Worm (Caenorhabditis elegans) whole organism, late embryonic: ENCODE data around the gene lys-8.

Experiments used
- ama-1 ChIP-seq: fragments of 150-350 bp; optimal IDR thresholded peaks from 2 replicates; lab custom pipeline; 2014
- ceh-19 ChIP-seq: fragments of 200-800 bp; sonication (Bioruptor generic); optimal IDR thresholded peaks from 2 replicates; lab custom pipeline; 2018; ENCODE audit warnings: mild to moderate bottlenecking, missing genetic modification characterization, missing compliant biosample characterization
- ceh-9 ChIP-seq: sonication (generic microtip); optimal IDR thresholded peaks from 2 replicates; lab custom pipeline; 2016; ENCODE audit warnings: mild to moderate bottlenecking, missing genetic modification characterization, inconsistent platforms, missing compliant biosample characterization
- sox-4 ChIP-seq: sonication (generic microtip); optimal IDR thresholded peaks from 2 replicates; lab custom pipeline; 2017; ENCODE audit warnings: mild to moderate bottlenecking, missing genetic modification characterization, inconsistent platforms, missing compliant biosample characterization
- unc-3 ChIP-seq, 2 experiments: fragments of 200-800 bp in 1 of 2; sonication (Bioruptor generic) in 1 of 2; sonication (generic microtip) in 1 of 2; conservative IDR thresholded peaks in 1 of 2; optimal IDR thresholded peaks in 1 of 2; 2 replicates each; pipeline versions ENCODE4 v1.3.6 to Lab custom; 2016 to 2022; ENCODE audit warnings: missing compliant biosample characterization in 2 of 2, missing genetic modification characterization in 2 of 2, missing genetic modification reagents in 1 of 2

ce11 chrII:5572082-5572746 lies 13.8 kb upstream of the lys-8 start:
- TF ChIP-seq ama-1 (lab: Kevin White, UChicago) (no peak), sox-4 (tag; lab: Kevin White, UChicago) (no peak), ceh-19 (GFP tag; lab: Kevin White, UChicago) (no peak), ceh-9 (no peak), unc-3 (GFP tag; conservative IDR thresholded peaks at IDR 0.05; lab: Robert Waterston, UW) (no peak), unc-3 (tag; optimal IDR thresholded peaks at IDR 0.05; lab: Kevin White, UChicago) (no peak)
